Worm (Caenorhabditis elegans) whole organism, L1 larva: ENCODE results near the gene srlf-33.

Source experiments
- C04F5.9 ChIP-seq: sonication (generic microtip); optimal IDR thresholded peaks from 2 replicates; lab custom pipeline; 2016; ENCODE audit warnings: missing genetic modification characterization, missing compliant biosample characterization
- Y116A8C.19 ChIP-seq: sonication (generic microtip); optimal IDR thresholded peaks from 2 replicates; lab custom pipeline; 2016; ENCODE audit warnings: missing compliant biosample characterization, missing genetic modification characterization, borderline replicate concordance
- dpl-1 ChIP-seq, 3 experiments: fragments of 150-350 bp in 2 of 3; sonication (generic microtip) in 1 of 3; optimal IDR thresholded peaks; 2 replicates each; lab custom pipeline; 2014 to 2017; ENCODE audit warnings: missing biosample characterization in 3 of 3, missing genetic modification characterization in 3 of 3, missing genetic modification reagents in 3 of 3
- egl-27 ChIP-seq, 2 experiments: fragments of 150-350 bp in 1 of 2; sonication (generic microtip); optimal IDR thresholded peaks; 3 replicates each; lab custom pipeline; 2017 to 2018; ENCODE audit warnings: missing biosample characterization in 2 of 2, missing genetic modification characterization in 2 of 2, missing genetic modification reagents in 2 of 2
- elt-3 ChIP-seq, 6 experiments: fragments of 150-350 bp in 1 of 6; sonication (generic microtip); optimal IDR thresholded peaks; 2 replicates each; lab custom pipeline; 2017 to 2018; ENCODE audit warnings: missing biosample characterization in 6 of 6, missing genetic modification characterization in 6 of 6, inconsistent platforms in 1 of 6
- lin-13 ChIP-seq: fragments of 150-350 bp; optimal IDR thresholded peaks from 2 replicates; lab custom pipeline; 2014; ENCODE audit warnings: missing biosample characterization, missing genetic modification reagents, missing genetic modification characterization
- lin-39 ChIP-seq: fragments of 150-350 bp; optimal IDR thresholded peaks from 2 replicates; lab custom pipeline; 2014; ENCODE audit warnings: missing biosample characterization, missing genetic modification reagents, missing genetic modification characterization
- mdl-1 ChIP-seq, 2 experiments: fragments of 150-350 bp; optimal IDR thresholded peaks; 2 replicates each; lab custom pipeline; 2014 to 2017; ENCODE audit warnings: missing biosample characterization in 2 of 2, missing genetic modification characterization in 2 of 2, inconsistent platforms in 1 of 2
- nhr-12 ChIP-seq: sonication (generic microtip); optimal IDR thresholded peaks from 2 replicates; lab custom pipeline; 2017; ENCODE audit warnings: missing biosample characterization, missing genetic modification characterization
- nhr-47 ChIP-seq: sonication (generic microtip); optimal IDR thresholded peaks from 2 replicates; lab custom pipeline; 2016; ENCODE audit warnings: mild to moderate bottlenecking, missing genetic modification characterization, moderate library complexity, missing compliant biosample characterization
- nhr-90 ChIP-seq: sonication (generic microtip); optimal IDR thresholded peaks from 2 replicates; lab custom pipeline; 2016; ENCODE audit warnings: mild to moderate bottlenecking, missing genetic modification characterization, missing compliant biosample characterization; ENCODE audit not compliant: poor library complexity
- sox-4 ChIP-seq: sonication (generic microtip); optimal IDR thresholded peaks from 2 replicates; lab custom pipeline; 2016; ENCODE audit warnings: missing genetic modification characterization, missing compliant biosample characterization
- sptf-1 ChIP-seq: fragments of 150-350 bp; optimal IDR thresholded peaks from 2 replicates; lab custom pipeline; 2014; ENCODE audit warnings: missing biosample characterization, missing genetic modification characterization
- swsn-7 ChIP-seq: sonication (generic microtip); optimal IDR thresholded peaks from 2 replicates; lab custom pipeline; 2016; ENCODE audit warnings: missing genetic modification characterization, missing compliant biosample characterization

DNA sequence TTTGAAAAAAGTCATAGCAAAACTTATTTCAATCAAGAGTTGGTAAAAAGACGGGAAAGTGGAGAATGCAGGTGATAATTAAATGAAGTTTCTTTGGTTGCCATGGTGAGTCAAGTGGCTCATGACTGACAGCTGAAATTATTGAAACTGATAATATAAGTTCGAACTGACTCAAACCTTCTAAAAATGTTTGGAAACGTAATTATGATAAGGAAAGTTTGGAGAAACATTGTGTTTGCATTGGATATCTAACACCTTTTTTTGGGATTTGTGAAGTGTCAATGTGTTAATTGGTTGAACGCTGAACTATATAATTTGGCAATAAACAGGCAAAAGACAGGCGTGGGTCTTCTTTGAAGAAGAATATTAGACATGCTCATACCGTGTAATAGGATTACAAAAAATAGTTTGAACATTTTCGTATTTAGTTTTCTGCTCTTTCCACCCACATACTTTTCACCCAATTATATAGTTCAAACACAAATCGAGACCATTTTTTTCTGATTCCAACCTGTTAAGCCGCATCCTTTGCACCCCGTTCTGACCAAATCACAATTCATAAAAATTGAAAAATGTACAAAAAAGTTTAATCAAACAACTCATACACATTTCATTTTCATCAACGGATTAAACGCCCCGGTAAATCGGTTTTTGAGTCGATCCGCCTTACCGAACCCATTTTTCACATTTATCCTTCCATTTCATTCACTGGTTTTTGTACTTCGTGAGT lies at the start of gene srlf-33, which contains the start of gene srlf-32:
- no peak for TF ChIP-seq lin-13 (GFP tag; lab: Kevin White, UChicago)
- TF ChIP-seq nhr-90 (tag; lab: Kevin White, UChicago), result no peak
- TF ChIP-seq egl-27 (tag; optimal IDR thresholded peaks at IDR 0.05; lab: Kevin White, UChicago), result no peak
- TF ChIP-seq elt-3 (tag; optimal IDR thresholded peaks at IDR 0.05; lab: Kevin White, UChicago), result no peak
- no peak for TF ChIP-seq sptf-1
- TF ChIP-seq nhr-12 (tag; lab: Kevin White, UChicago), result no peak
- TF ChIP-seq dpl-1 (GFP tag; optimal IDR thresholded peaks at IDR 0.05; lab: Kevin White, UChicago), result no peak
- TF ChIP-seq nhr-47 (tag; lab: Kevin White, UChicago), result no peak
- TF ChIP-seq lin-39 (tag; lab: Kevin White, UChicago), result no peak
- no peak for TF ChIP-seq sox-4 (tag; lab: Kevin White, UChicago)
- no peak for TF ChIP-seq Y116A8C.19 (tag; lab: Kevin White, UChicago)
- TF ChIP-seq mdl-1 (tag; optimal IDR thresholded peaks at IDR 0.05; lab: Kevin White, UChicago), result no peak
- no peak for TF ChIP-seq C04F5.9
- no peak for TF ChIP-seq swsn-7
